Fruit fly (Drosophila melanogaster): ENCODE data around the gene Tctp.

Gene Tctp

DNA sequence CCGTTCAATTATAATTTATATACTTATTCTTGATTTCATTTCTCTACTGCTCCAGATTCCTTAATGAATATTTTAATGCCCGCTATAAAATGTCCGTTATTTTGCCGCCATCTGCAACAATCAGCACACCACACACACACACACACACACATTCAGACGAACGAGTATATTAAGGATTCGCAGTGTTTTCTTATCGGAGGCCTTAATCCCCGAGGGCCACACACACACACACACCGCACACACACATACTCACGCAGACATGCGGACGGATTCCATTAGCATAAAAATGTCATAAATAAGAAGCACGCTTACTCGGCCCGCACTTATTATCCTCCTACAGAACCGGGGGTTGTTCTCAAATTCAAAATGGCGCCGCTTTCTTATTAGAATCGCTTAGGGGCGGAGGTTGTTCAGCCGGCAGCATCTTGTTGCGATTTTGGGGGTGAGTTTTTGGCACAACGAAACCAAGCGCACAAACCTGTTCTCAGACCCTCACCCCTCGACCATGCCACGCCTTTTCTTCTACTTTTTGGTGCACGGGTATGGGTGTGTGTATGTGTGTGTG is 51.0 kb downstream of the Tctp start:
- TF ChIP-seq CG8478 (optimal IDR thresholded peaks at IDR 0.05) (no peak), CTCF (optimal IDR thresholded peaks at IDR 0.05) (no peak)
